Worm (Caenorhabditis elegans) whole organism, midembryonic: ENCODE results near the gene C29F3.3.

Experiments
- cog-1 ChIP-seq: sonication (generic microtip); optimal IDR thresholded peaks from 2 replicates; lab custom pipeline; 2016; ENCODE audit warnings: missing genetic modification characterization, missing compliant biosample characterization
- flt-1 ChIP-seq: fragments of 200-800 bp; sonication (Bioruptor generic); IDR thresholded peaks from 2 replicates; pipeline ENCODE4 v1.3.6; 2022; ENCODE audit warnings: missing genetic modification characterization, missing compliant biosample characterization
- klf-2 ChIP-seq: fragments of 200-800 bp; sonication (Bioruptor generic); conservative IDR thresholded peaks from 2 replicates; pipeline ENCODE4 v1.3.6; 2022; ENCODE audit warnings: missing genetic modification reagents, missing genetic modification characterization, missing compliant biosample characterization
- ref-1 ChIP-seq: fragments of 200-800 bp; sonication (Bioruptor generic); conservative IDR thresholded peaks from 2 replicates; pipeline ENCODE4 v1.3.6; 2022; ENCODE audit warnings: missing genetic modification reagents, missing genetic modification characterization, missing compliant biosample characterization
- ztf-29 ChIP-seq: fragments of 200-800 bp; sonication (Bioruptor generic); IDR thresholded peaks from 2 replicates; pipeline ENCODE4 v1.3.6; 2022; ENCODE audit warnings: missing genetic modification reagents, missing genetic modification characterization, missing compliant biosample characterization

DNA sequence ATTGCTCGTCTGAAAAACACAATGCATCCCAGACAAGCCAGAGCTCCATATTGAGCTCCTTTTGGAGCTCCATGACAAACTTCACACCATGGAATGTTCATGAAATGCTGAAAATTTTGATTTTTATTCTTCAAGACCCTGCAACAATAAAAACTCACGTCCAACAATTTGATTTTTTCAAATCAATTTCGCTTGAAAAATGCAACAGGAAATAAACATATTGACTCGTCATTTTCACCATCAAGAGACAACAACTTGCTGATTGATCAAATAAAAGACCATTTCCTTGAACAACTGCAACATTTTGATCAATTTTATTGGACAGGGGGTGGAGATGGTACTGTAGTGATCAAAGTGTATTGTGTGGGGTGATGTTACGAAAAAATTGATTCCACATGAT, 22.5 kb upstream of the C29F3.3 start, which contains the start of gene nhr-269:
- TF ChIP-seq cog-1 (tag; lab: Kevin White, UChicago) (no peak), flt-1 (GFP tag; lab: Robert Waterston, UW) (no peak), ztf-29 (GFP tag; lab: Robert Waterston, UW) (no peak), ref-1 (no peak), klf-2 (no peak)
